Fruit fly (Drosophila melanogaster): Measurements from ENCODE around the gene Cmpk.

DNA sequence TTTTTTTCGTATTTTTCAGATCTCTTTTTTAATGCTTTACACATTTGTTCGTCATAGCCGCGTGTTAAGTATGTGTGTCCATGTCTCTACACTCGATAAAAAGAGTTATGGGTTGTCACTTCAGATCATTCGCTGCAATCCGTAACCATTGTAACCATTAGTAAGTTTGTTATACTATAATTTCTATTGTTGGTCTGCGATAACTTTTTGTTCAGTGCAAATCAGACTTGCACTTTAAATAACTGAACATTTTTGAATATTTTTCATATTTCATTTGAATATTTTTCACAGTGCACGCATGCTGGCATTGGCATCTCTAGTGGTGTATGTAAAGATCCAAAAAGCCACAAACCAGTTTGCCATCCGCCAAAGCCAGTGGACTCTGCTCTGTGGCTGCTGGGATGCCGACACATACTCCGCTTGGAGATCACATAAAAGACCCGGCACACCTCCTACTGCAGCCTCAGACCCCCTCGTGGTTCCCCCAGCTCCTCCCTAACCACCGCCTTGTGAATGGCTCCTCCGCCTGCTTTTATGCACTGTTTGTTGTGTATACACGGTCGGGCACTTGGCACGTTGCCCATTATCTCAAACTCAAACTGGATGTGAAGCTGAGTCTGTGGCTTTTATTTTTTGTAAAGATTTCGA lies 46.2 kb downstream of the Cmpk start:
- TF ChIP-seq CTCF (optimal IDR thresholded peaks at IDR 0.05): no peak
- no peak for TF ChIP-seq CG8478 (optimal IDR thresholded peaks at IDR 0.05)

Measured in S2 (cell line).